Worm (Caenorhabditis elegans) whole organism, early embryonic: ENCODE measurements around the gene rnh-1.1.

Experiments used
- B0310.2 ChIP-seq: sonication (generic microtip); optimal IDR thresholded peaks from 2 replicates; lab custom pipeline; 2016; ENCODE audit warnings: mild to moderate bottlenecking, missing genetic modification characterization, missing compliant biosample characterization
- F13C5.2 ChIP-seq: sonication (generic microtip); optimal IDR thresholded peaks from 2 replicates; lab custom pipeline; 2017; ENCODE audit warnings: mild to moderate bottlenecking, missing genetic modification characterization, inconsistent platforms, missing compliant biosample characterization
- aly-1 ChIP-seq: sonication (generic microtip); optimal IDR thresholded peaks from 2 replicates; lab custom pipeline; 2016; ENCODE audit warnings: missing genetic modification characterization, missing compliant biosample characterization
- ama-1 ChIP-seq: fragments of 150-350 bp; optimal IDR thresholded peaks from 2 replicates; lab custom pipeline; 2014
- ceh-13 ChIP-seq: fragments of 200-800 bp; sonication (Bioruptor generic); optimal IDR thresholded peaks from 2 replicates; lab custom pipeline; 2018; ENCODE audit warnings: mild to moderate bottlenecking, missing genetic modification characterization, missing compliant biosample characterization
- ceh-36 ChIP-seq: sonication (generic microtip); optimal IDR thresholded peaks from 2 replicates; lab custom pipeline; 2016; ENCODE audit warnings: missing genetic modification characterization, inconsistent platforms, missing compliant biosample characterization
- ets-7 ChIP-seq: sonication (generic microtip); optimal IDR thresholded peaks from 2 replicates; lab custom pipeline; 2016; ENCODE audit warnings: missing genotype, missing genetic modification characterization, missing compliant biosample characterization
- flt-1 ChIP-seq: fragments of 200-800 bp; sonication (Bioruptor generic); IDR thresholded peaks from 2 replicates; pipeline ENCODE4 v1.3.6; 2022; ENCODE audit warnings: missing genetic modification characterization, missing compliant biosample characterization
- hmg-4 ChIP-seq: fragments of 200-800 bp; sonication (Bioruptor generic); optimal IDR thresholded peaks from 2 replicates; lab custom pipeline; 2018; ENCODE audit warnings: mild to moderate bottlenecking, missing genetic modification characterization, missing compliant biosample characterization
- hnd-1 ChIP-seq: sonication (generic microtip); optimal IDR thresholded peaks from 2 replicates; lab custom pipeline; 2016; ENCODE audit warnings: missing genetic modification characterization, missing compliant biosample characterization
- pes-1 ChIP-seq: fragments of 200-800 bp; sonication (Bioruptor generic); IDR thresholded peaks from 2 replicates; pipeline ENCODE4 v1.3.6; 2022; ENCODE audit warnings: missing genetic modification reagents, missing genetic modification characterization, missing compliant biosample characterization
- scrt-1 ChIP-seq: fragments of 200-800 bp; sonication (Bioruptor generic); IDR thresholded peaks from 2 replicates; pipeline ENCODE4 v1.3.6; 2022; ENCODE audit warnings: missing genetic modification characterization, missing compliant biosample characterization
- sea-1 ChIP-seq: fragments of 200-800 bp; sonication (Bioruptor generic); conservative IDR thresholded peaks from 2 replicates; pipeline ENCODE4 v1.3.6; 2022; ENCODE audit warnings: missing genetic modification characterization, missing compliant biosample characterization
- tbx-11 ChIP-seq: fragments of 200-800 bp; sonication (Bioruptor generic); IDR thresholded peaks from 2 replicates; pipeline ENCODE4 v1.3.6; 2022; ENCODE audit warnings: missing genetic modification characterization, missing compliant biosample characterization
- tbx-37 ChIP-seq: fragments of 200-800 bp; sonication (Bioruptor generic); conservative IDR thresholded peaks from 2 replicates; pipeline ENCODE4 v1.3.6; 2022; ENCODE audit warnings: missing genetic modification reagents, missing genetic modification characterization, missing compliant biosample characterization
- tra-4 ChIP-seq: sonication (generic microtip); optimal IDR thresholded peaks from 2 replicates; lab custom pipeline; 2017; ENCODE audit warnings: missing genetic modification characterization, missing compliant biosample characterization

Gene rnh-1.1

ce11 chrII:7570820-7571219 is 45.3 kb downstream of the rnh-1.1 start:
- TF ChIP-seq flt-1 (no peak), scrt-1 (GFP tag; lab: Robert Waterston, UW) (no peak), ceh-36 (tag; lab: Kevin White, UChicago) (peak; percentile 62), hnd-1 (tag; lab: Kevin White, UChicago) (no peak)

ce11 chrII:7574143-7574542 is 48.6 kb downstream of the rnh-1.1 start, which contains the start of gene F35D2.2:
TSS of gene F35D2.2 (plus strand) at chrII:7574443.
- no peak for TF ChIP-seq tra-4 (tag; lab: Kevin White, UChicago)
- no peak for TF ChIP-seq tbx-37
- no peak for TF ChIP-seq hnd-1 (tag; lab: Kevin White, UChicago)
- no peak for TF ChIP-seq B0310.2 (tag; lab: Kevin White, UChicago)
- TF ChIP-seq F13C5.2: no peak
- TF ChIP-seq pes-1 (GFP tag; lab: Robert Waterston, UW): no peak
- TF ChIP-seq aly-1 (tag; lab: Kevin White, UChicago): no peak
- no peak for TF ChIP-seq ets-7
- TF ChIP-seq ceh-13 (GFP tag; lab: Kevin White, UChicago): no peak
- TF ChIP-seq tbx-11 (GFP tag; lab: Robert Waterston, UW): no peak
- TF ChIP-seq hmg-4 (GFP tag; lab: Kevin White, UChicago): no peak
- TF ChIP-seq scrt-1 (GFP tag; lab: Robert Waterston, UW): no peak

- no peak for TF ChIP-seq ets-7
- TF ChIP-seq sea-1: no peak
- TF ChIP-seq aly-1 (tag; lab: Kevin White, UChicago): no peak
- TF ChIP-seq tra-4 (tag; lab: Kevin White, UChicago): no peak
- TF ChIP-seq tbx-11 (GFP tag; lab: Robert Waterston, UW): no peak
- TF ChIP-seq B0310.2 (tag; lab: Kevin White, UChicago): no peak
- no peak for TF ChIP-seq flt-1
- no peak for TF ChIP-seq ceh-13 (GFP tag; lab: Kevin White, UChicago)
- no peak for TF ChIP-seq pes-1 (GFP tag; lab: Robert Waterston, UW)
- TF ChIP-seq ceh-36 (tag; lab: Kevin White, UChicago): no peak
- TF ChIP-seq hnd-1 (tag; lab: Kevin White, UChicago): no peak
- TF ChIP-seq ama-1 (lab: Kevin White, UChicago): no peak
- TF ChIP-seq tbx-37: no peak
These were observed 50.1 kb downstream of the rnh-1.1 start, which contains the start of gene F35D2.1 for ce11 chrII:7575614-7576013. TSS of gene F35D2.1 (plus strand) at chrII:7575914.

- TF ChIP-seq hnd-1 (tag; lab: Kevin White, UChicago): no peak
These were observed 51.9 kb downstream of the rnh-1.1 start, which contains the start of gene F35D2.6 for ce11 chrII:7577412-7577811. TSS of gene F35D2.6 (plus strand) at chrII:7577712.
